Worm (Caenorhabditis elegans) whole organism, young adult: Measurements from ENCODE around the gene R11F4.1.
A peak's percentile ranks its signal among the peaks of the same experiment; 100 is the strongest.

Experiments
- B0035.1 ChIP-seq: sonication (generic microtip); optimal IDR thresholded peaks from 2 replicates; lab custom pipeline; 2016; ENCODE audit warnings: missing genetic modification characterization, mild to moderate bottlenecking, missing compliant biosample characterization, missing genotype, missing genetic modification reagents
- B0261.1 ChIP-seq: sonication (generic microtip); optimal IDR thresholded peaks from 2 replicates; lab custom pipeline; 2016; ENCODE audit warnings: mild to moderate bottlenecking, missing genetic modification characterization, moderate library complexity, missing compliant biosample characterization
- C06A6.2 ChIP-seq: fragments of 200-800 bp; sonication (Bioruptor generic); conservative IDR thresholded peaks from 2 replicates; pipeline ENCODE4 v1.3.6; 2022; ENCODE audit warnings: missing genetic modification characterization, missing compliant biosample characterization
- D2030.7 ChIP-seq: fragments of 200-800 bp; sonication (Bioruptor generic); IDR thresholded peaks from 2 replicates; pipeline ENCODE4 v1.3.6; 2022; ENCODE audit warnings: missing genetic modification reagents, missing genetic modification characterization, missing compliant biosample characterization
- F22D6.2 ChIP-seq: sonication (generic microtip); optimal IDR thresholded peaks from 2 replicates; lab custom pipeline; 2016; ENCODE audit warnings: mild to moderate bottlenecking, missing genetic modification characterization, missing compliant biosample characterization
- F49E8.2 ChIP-seq: sonication (generic microtip); optimal IDR thresholded peaks from 3 replicates; lab custom pipeline; 2017; ENCODE audit warnings: missing genetic modification characterization, mild to moderate bottlenecking, missing compliant biosample characterization, antibody characterized with exemption, moderate library complexity; ENCODE audit not compliant: insufficient read depth
- K11D2.4 ChIP-seq: fragments of 200-800 bp; sonication (Bioruptor generic); IDR thresholded peaks from 2 replicates; pipeline ENCODE4 v1.3.6; 2022; ENCODE audit warnings: missing genetic modification reagents, missing genetic modification characterization, missing compliant biosample characterization
- K12H6.12 ChIP-seq: fragments of 200-800 bp; sonication (Bioruptor generic); optimal IDR thresholded peaks from 2 replicates; lab custom pipeline; 2018; ENCODE audit warnings: mild to moderate bottlenecking, missing genetic modification characterization, missing compliant biosample characterization
- T26A5.8 ChIP-seq: sonication (generic microtip); optimal IDR thresholded peaks from 2 replicates; lab custom pipeline; 2016; ENCODE audit warnings: missing genetic modification characterization, missing compliant biosample characterization
- Y53G8AR.9 ChIP-seq: fragments of 200-800 bp; sonication (Bioruptor generic); conservative IDR thresholded peaks from 2 replicates; pipeline ENCODE4 v1.3.6; 2022; ENCODE audit warnings: missing genetic modification reagents, missing genetic modification characterization, missing compliant biosample characterization
- akir-1 ChIP-seq: fragments of 200-800 bp; sonication (Bioruptor generic); optimal IDR thresholded peaks from 2 replicates; lab custom pipeline; 2018; ENCODE audit warnings: mild to moderate bottlenecking, missing genetic modification characterization, moderate library complexity, missing compliant biosample characterization
- aptf-3 ChIP-seq: fragments of 200-800 bp; sonication (Bioruptor generic); IDR thresholded peaks from 2 replicates; pipeline ENCODE4 v1.3.6; 2022; ENCODE audit warnings: missing genetic modification characterization, missing compliant biosample characterization
- attf-3 ChIP-seq: fragments of 200-800 bp; sonication (Bioruptor generic); conservative IDR thresholded peaks from 2 replicates; pipeline ENCODE4 v1.3.6; 2022; ENCODE audit warnings: missing genetic modification reagents, missing genetic modification characterization, missing compliant biosample characterization
- attf-5 ChIP-seq: fragments of 200-800 bp; sonication (Bioruptor generic); optimal IDR thresholded peaks from 2 replicates; lab custom pipeline; 2018; ENCODE audit warnings: mild to moderate bottlenecking, missing genetic modification characterization, missing compliant biosample characterization
- attf-6 ChIP-seq: fragments of 200-800 bp; sonication (Bioruptor generic); IDR thresholded peaks from 2 replicates; pipeline ENCODE4 v1.3.6; 2022; ENCODE audit warnings: missing genetic modification reagents, missing genetic modification characterization, missing compliant biosample characterization
- bed-1 ChIP-seq: fragments of 200-800 bp; sonication (Bioruptor generic); IDR thresholded peaks from 2 replicates; pipeline ENCODE4 v1.3.6; 2022; ENCODE audit warnings: missing genetic modification reagents, missing genetic modification characterization, missing compliant biosample characterization
- bed-2 ChIP-seq: fragments of 200-800 bp; sonication (Bioruptor generic); IDR thresholded peaks from 2 replicates; pipeline ENCODE4 v1.3.6; 2022; ENCODE audit warnings: missing genetic modification reagents, missing genetic modification characterization, missing compliant biosample characterization
- cebp-1 ChIP-seq, 2 experiments: fragments of 200-800 bp in 1 of 2; sonication (Bioruptor generic) in 1 of 2; sonication (generic microtip) in 1 of 2; IDR thresholded peaks in 1 of 2; optimal IDR thresholded peaks in 1 of 2; 2 replicates each; pipeline versions ENCODE4 v1.3.6 to Lab custom; 2017 to 2022; ENCODE audit warnings: missing compliant biosample characterization in 2 of 2, missing genetic modification characterization in 2 of 2, mild to moderate bottlenecking in 1 of 2, missing genetic modification reagents in 1 of 2, moderate library complexity in 1 of 2
- dpl-1 ChIP-seq: fragments of 150-350 bp; optimal IDR thresholded peaks from 2 replicates; lab custom pipeline; 2014; ENCODE audit warnings: missing biosample characterization, missing genetic modification reagents, missing genetic modification characterization
- egl-44 ChIP-seq: fragments of 200-800 bp; sonication (Bioruptor generic); IDR thresholded peaks from 2 replicates; pipeline ENCODE4 v1.3.6; 2022; ENCODE audit warnings: missing genetic modification reagents, missing genetic modification characterization, missing compliant biosample characterization
- egrh-3 ChIP-seq: fragments of 200-800 bp; sonication (Bioruptor generic); IDR thresholded peaks from 2 replicates; pipeline ENCODE4 v1.3.6; 2022; ENCODE audit warnings: missing genetic modification reagents, missing genetic modification characterization, missing compliant biosample characterization
- ekl-4 ChIP-seq: fragments of 200-800 bp; sonication (Bioruptor generic); IDR thresholded peaks from 2 replicates; pipeline ENCODE4 v1.3.6; 2022; ENCODE audit warnings: missing genetic modification reagents, missing genetic modification characterization, missing compliant biosample characterization
- fkh-3 ChIP-seq: sonication (generic microtip); optimal IDR thresholded peaks from 2 replicates; lab custom pipeline; 2016; ENCODE audit warnings: mild to moderate bottlenecking, missing genetic modification characterization, missing compliant biosample characterization
- hmg-1.2 ChIP-seq: fragments of 200-800 bp; sonication (Bioruptor generic); IDR thresholded peaks from 2 replicates; pipeline ENCODE4 v1.3.6; 2022; ENCODE audit warnings: missing genetic modification reagents, missing genetic modification characterization, missing compliant biosample characterization
- let-607 ChIP-seq, 2 experiments: fragments of 200-800 bp in 1 of 2; sonication (Bioruptor generic) in 1 of 2; sonication (generic microtip) in 1 of 2; optimal IDR thresholded peaks; 2 replicates each; lab custom pipeline; 2016 to 2018; ENCODE audit warnings: mild to moderate bottlenecking in 2 of 2, missing compliant biosample characterization in 2 of 2, missing genetic modification characterization in 2 of 2, moderate library complexity in 2 of 2, missing genotype in 1 of 2
- lin-26 ChIP-seq: fragments of 200-800 bp; sonication (Bioruptor generic); IDR thresholded peaks from 2 replicates; pipeline ENCODE4 v1.3.6; 2022; ENCODE audit warnings: missing genetic modification reagents, missing genetic modification characterization, missing compliant biosample characterization
- lir-1 ChIP-seq: fragments of 200-800 bp; sonication (Bioruptor generic); conservative IDR thresholded peaks from 2 replicates; pipeline ENCODE4 v1.3.6; 2022; ENCODE audit warnings: missing genetic modification reagents, missing genetic modification characterization, missing compliant biosample characterization
- lsy-27 ChIP-seq: sonication (generic microtip); optimal IDR thresholded peaks from 2 replicates; lab custom pipeline; 2017; ENCODE audit warnings: missing genetic modification characterization, mild to moderate bottlenecking, missing compliant biosample characterization, antibody characterized with exemption, missing genotype, borderline replicate concordance; ENCODE audit not compliant: insufficient read depth
- madf-10 ChIP-seq: sonication (generic microtip); optimal IDR thresholded peaks from 2 replicates; lab custom pipeline; 2016; ENCODE audit warnings: mild to moderate bottlenecking, missing genetic modification characterization, missing compliant biosample characterization
- madf-3 ChIP-seq: fragments of 200-800 bp; sonication (Bioruptor generic); IDR thresholded peaks from 2 replicates; pipeline ENCODE4 v1.3.6; 2022; ENCODE audit warnings: missing genetic modification reagents, missing genetic modification characterization, missing compliant biosample characterization
- madf-8 ChIP-seq: fragments of 200-800 bp; sonication (Bioruptor generic); conservative IDR thresholded peaks from 2 replicates; pipeline ENCODE4 v1.3.6; 2022; ENCODE audit warnings: missing genetic modification reagents, missing genetic modification characterization, missing compliant biosample characterization
- mcd-1 ChIP-seq: fragments of 200-800 bp; sonication (Bioruptor generic); IDR thresholded peaks from 2 replicates; pipeline ENCODE4 v1.3.6; 2022; ENCODE audit warnings: missing genetic modification reagents, missing genetic modification characterization, missing compliant biosample characterization
- nfyb-1 ChIP-seq: fragments of 200-800 bp; sonication (Bioruptor generic); IDR thresholded peaks from 2 replicates; pipeline ENCODE4 v1.3.6; 2022; ENCODE audit warnings: missing genetic modification reagents, missing genetic modification characterization, missing compliant biosample characterization
- nhr-27 ChIP-seq: fragments of 200-800 bp; sonication (Bioruptor generic); optimal IDR thresholded peaks from 2 replicates; lab custom pipeline; 2018; ENCODE audit warnings: mild to moderate bottlenecking, missing genetic modification characterization, moderate library complexity, missing compliant biosample characterization
- nhr-80 ChIP-seq: sonication (generic microtip); optimal IDR thresholded peaks from 2 replicates; lab custom pipeline; 2016; ENCODE audit warnings: missing genetic modification characterization, missing compliant biosample characterization
- pbrm-1 ChIP-seq: fragments of 200-800 bp; sonication (Bioruptor generic); IDR thresholded peaks from 2 replicates; pipeline ENCODE4 v1.3.6; 2022; ENCODE audit warnings: missing genetic modification reagents, missing genetic modification characterization, missing compliant biosample characterization
- pha-4 ChIP-seq: fragments of 150-350 bp; sonication (generic microtip); optimal IDR thresholded peaks from 2 replicates; lab custom pipeline; 2014; ENCODE audit warnings: missing biosample characterization, missing genetic modification reagents, missing genetic modification characterization
- rpc-1 ChIP-seq, 2 experiments: fragments of 150-350 bp in 1 of 2; sonication (generic microtip) in 1 of 2; optimal IDR thresholded peaks; 2 replicates each; lab custom pipeline; 2014 to 2018; ENCODE audit warnings: missing biosample characterization in 1 of 2, missing genetic modification characterization in 1 of 2, missing genetic modification reagents in 1 of 2, missing genotype in 1 of 2
- sea-2 ChIP-seq: fragments of 200-800 bp; sonication (Bioruptor generic); IDR thresholded peaks from 2 replicates; pipeline ENCODE4 v1.3.6; 2022; ENCODE audit warnings: missing genetic modification characterization, missing compliant biosample characterization
- snpc-1.3 ChIP-seq: sonication (generic microtip); optimal IDR thresholded peaks from 2 replicates; lab custom pipeline; 2017; ENCODE audit warnings: missing genetic modification characterization, mild to moderate bottlenecking, missing compliant biosample characterization, antibody characterized with exemption, moderate library complexity, missing genotype, missing genetic modification reagents; ENCODE audit not compliant: insufficient read depth
- snpc-4 ChIP-seq, 5 experiments: fragments of 150-350 bp in 1 of 5; sonication (generic microtip) in 4 of 5; optimal IDR thresholded peaks; 2 replicates each; lab custom pipeline; 2014 to 2018; ENCODE audit warnings: missing genetic modification characterization in 5 of 5, missing biosample characterization in 3 of 5, antibody characterized with exemption in 2 of 5, mild to moderate bottlenecking in 2 of 5, missing compliant biosample characterization in 2 of 5, missing genotype in 2 of 5, moderate library complexity in 2 of 5, missing genetic modification reagents in 1 of 5
- somi-1 ChIP-seq: fragments of 200-800 bp; sonication (Bioruptor generic); optimal IDR thresholded peaks from 2 replicates; lab custom pipeline; 2018; ENCODE audit warnings: mild to moderate bottlenecking, missing genetic modification characterization, missing compliant biosample characterization
- ztf-18 ChIP-seq: sonication (generic microtip); optimal IDR thresholded peaks from 2 replicates; lab custom pipeline; 2016; ENCODE audit warnings: missing genotype, mild to moderate bottlenecking, missing genetic modification characterization, missing compliant biosample characterization
- ztf-25 ChIP-seq: fragments of 200-800 bp; sonication (Bioruptor generic); IDR thresholded peaks from 2 replicates; pipeline ENCODE4 v1.3.6; 2022; ENCODE audit warnings: missing genetic modification reagents, missing genetic modification characterization, missing compliant biosample characterization
- ztf-26 ChIP-seq: sonication (generic microtip); optimal IDR thresholded peaks from 2 replicates; lab custom pipeline; 2017; ENCODE audit warnings: missing genetic modification characterization, missing compliant biosample characterization
- ztf-28 ChIP-seq: fragments of 200-800 bp; sonication (Bioruptor generic); IDR thresholded peaks from 2 replicates; pipeline ENCODE4 v1.3.6; 2022; ENCODE audit warnings: missing genetic modification reagents, missing genetic modification characterization, missing compliant biosample characterization

The R11F4.1 gene

ce11 chrII:4044349-4044748, 47.4 kb upstream of the R11F4.1 start, which contains the start of gene rpn-11 (continued):
- peak; percentile 82 for TF ChIP-seq D2030.7
- 0 out of 2 replicates have a peak, but pooled peaks have one; percentile 55 for TF ChIP-seq Y53G8AR.9 (GFP tag; lab: Robert Waterston, UW)
- peak; percentile 1 for TF ChIP-seq snpc-4 (GFP tag; optimal IDR thresholded peaks at IDR 0.05; lab: Kevin White, UChicago)
- peak in 3 of 4 experiments; percentile 43 to 68 (median 60) for TF ChIP-seq snpc-4 (tag; optimal IDR thresholded peaks at IDR 0.05; lab: Kevin White, UChicago)
- no peak for TF ChIP-seq T26A5.8 (tag; lab: Kevin White, UChicago)
- peak; percentile 12 for TF ChIP-seq nhr-80 (tag; lab: Kevin White, UChicago)
- TF ChIP-seq rpc-1 (optimal IDR thresholded peaks at IDR 0.05; lab: Kevin White, UChicago), result no peak
- TF ChIP-seq rpc-1 (tag; optimal IDR thresholded peaks at IDR 0.05; lab: Kevin White, UChicago), result no peak
- no peak for TF ChIP-seq F49E8.2
- TF ChIP-seq madf-3 (GFP tag; lab: Robert Waterston, UW), result peak; percentile 72; the same call in 1 of the 2 replicates
- peak; percentile 5 for TF ChIP-seq B0261.1 (tag; lab: Kevin White, UChicago)
- no peak for TF ChIP-seq bed-1
- TF ChIP-seq cebp-1 (GFP tag; IDR thresholded peaks at IDR 0.05; lab: Robert Waterston, UW), result no peak
- peak; percentile 83 for TF ChIP-seq cebp-1 (tag; optimal IDR thresholded peaks at IDR 0.05; lab: Kevin White, UChicago)
- TF ChIP-seq attf-5 (GFP tag; lab: Kevin White, UChicago), result peak; percentile 86
- TF ChIP-seq attf-6, result peak; percentile 49; the same call in 1 of the 2 replicates
- no peak for TF ChIP-seq B0035.1
- peak; percentile 64; the same call in 1 of the 2 replicates for TF ChIP-seq C06A6.2
- TF ChIP-seq snpc-1.3, result peak; percentile 24
- TF ChIP-seq aptf-3 (GFP tag; lab: Robert Waterston, UW), result no peak
- peak; percentile 96 for TF ChIP-seq dpl-1 (GFP tag; lab: Kevin White, UChicago)
- 0 out of 2 replicates have a peak, but pooled peaks have one; percentile 27 for TF ChIP-seq ztf-28
- TF ChIP-seq lin-26 (GFP tag; lab: Robert Waterston, UW), result 0 out of 2 replicates have a peak, but pooled peaks have one; percentile 8
- no peak for TF ChIP-seq egrh-3 (GFP tag; lab: Robert Waterston, UW)
- TF ChIP-seq akir-1, result no peak
- no peak for TF ChIP-seq somi-1 (GFP tag; lab: Kevin White, UChicago)
- TF ChIP-seq K12H6.12 (tag; lab: Kevin White, UChicago), result peak; percentile 67
- TF ChIP-seq sea-2 (GFP tag; lab: Robert Waterston, UW), result no peak
- no peak for TF ChIP-seq lsy-27 (tag; lab: Kevin White, UChicago)
- TF ChIP-seq F22D6.2, result peak; percentile 51
- peak; percentile 71 for TF ChIP-seq lir-1
- peak; percentile 4 for TF ChIP-seq ztf-18
- peak; percentile 65 for TF ChIP-seq pha-4
- peak; percentile 1 for TF ChIP-seq madf-10 (tag; lab: Kevin White, UChicago)
- no peak for TF ChIP-seq ztf-25 (GFP tag; lab: Robert Waterston, UW)
- peak; percentile 10; the same call in 1 of the 2 replicates for TF ChIP-seq bed-2 (GFP tag; lab: Robert Waterston, UW)
- peak; percentile 61; the same call in 1 of the 2 replicates for TF ChIP-seq attf-3
- peak; percentile 91 for TF ChIP-seq mcd-1 (GFP tag; lab: Robert Waterston, UW)
- peak; percentile 72 for TF ChIP-seq ekl-4 (GFP tag; lab: Robert Waterston, UW)
- TF ChIP-seq nfyb-1 (GFP tag; lab: Robert Waterston, UW), result peak; percentile 87
- peak; percentile 85 for TF ChIP-seq K11D2.4 (GFP tag; lab: Robert Waterston, UW)
- peak; percentile 46; the same call in 1 of the 2 replicates for TF ChIP-seq egl-44 (GFP tag; lab: Robert Waterston, UW)
- no peak for TF ChIP-seq fkh-3 (tag; lab: Kevin White, UChicago)
- peak; percentile 92 for TF ChIP-seq hmg-1.2 (GFP tag; lab: Robert Waterston, UW)
- peak; percentile 74 for TF ChIP-seq pbrm-1 (GFP tag; lab: Robert Waterston, UW)
- peak; percentile 80 for TF ChIP-seq ztf-26 (tag; lab: Kevin White, UChicago)
- TF ChIP-seq nhr-27 (tag; lab: Kevin White, UChicago), result no peak
- peak; percentile 60 to 91 for TF ChIP-seq let-607 (tag; optimal IDR thresholded peaks at IDR 0.05; lab: Kevin White, UChicago)
- peak; percentile 81 for TF ChIP-seq madf-8 (GFP tag; lab: Robert Waterston, UW)
